Worm (Caenorhabditis elegans) whole organism, young adult: ENCODE results near the gene ZK757.1.

Experiments
- cebp-2 ChIP-seq: fragments of 200-800 bp; sonication (Bioruptor generic); IDR thresholded peaks from 2 replicates; pipeline ENCODE4 v1.3.6; 2022; ENCODE audit warnings: missing genetic modification characterization, missing compliant biosample characterization
- ceh-79 ChIP-seq: sonication (generic microtip); optimal IDR thresholded peaks from 2 replicates; lab custom pipeline; 2017; ENCODE audit warnings: mild to moderate bottlenecking, missing genetic modification characterization, missing compliant biosample characterization
- dpl-1 ChIP-seq: fragments of 150-350 bp; optimal IDR thresholded peaks from 2 replicates; lab custom pipeline; 2014; ENCODE audit warnings: missing biosample characterization, missing genetic modification reagents, missing genetic modification characterization
- ets-4 ChIP-seq: fragments of 200-800 bp; sonication (Bioruptor generic); optimal IDR thresholded peaks from 2 replicates; lab custom pipeline; 2018; ENCODE audit warnings: mild to moderate bottlenecking, missing genetic modification characterization, missing compliant biosample characterization
- lag-1 ChIP-seq: fragments of 200-800 bp; sonication (Bioruptor generic); IDR thresholded peaks from 2 replicates; pipeline ENCODE4 v1.3.6; 2022; ENCODE audit warnings: missing genetic modification reagents, missing genetic modification characterization, missing compliant biosample characterization
- madf-8 ChIP-seq: fragments of 200-800 bp; sonication (Bioruptor generic); conservative IDR thresholded peaks from 2 replicates; pipeline ENCODE4 v1.3.6; 2022; ENCODE audit warnings: missing genetic modification reagents, missing genetic modification characterization, missing compliant biosample characterization
- nfya-1 ChIP-seq: sonication (generic microtip); optimal IDR thresholded peaks from 2 replicates; lab custom pipeline; 2017; ENCODE audit warnings: antibody characterized with exemption, missing compliant biosample characterization, missing genetic modification characterization, borderline replicate concordance; ENCODE audit not compliant: insufficient read depth
- nfya-2 ChIP-seq: fragments of 200-800 bp; sonication (Bioruptor generic); IDR thresholded peaks from 2 replicates; pipeline ENCODE4 v1.3.6; 2022; ENCODE audit warnings: missing genetic modification reagents, missing genetic modification characterization, missing compliant biosample characterization
- sea-2 ChIP-seq: fragments of 200-800 bp; sonication (Bioruptor generic); IDR thresholded peaks from 2 replicates; pipeline ENCODE4 v1.3.6; 2022; ENCODE audit warnings: missing genetic modification characterization, missing compliant biosample characterization
- snpc-3.4 ChIP-seq: sonication (generic microtip); optimal IDR thresholded peaks from 2 replicates; lab custom pipeline; 2017; ENCODE audit warnings: missing genetic modification characterization, mild to moderate bottlenecking, missing compliant biosample characterization, antibody characterized with exemption, moderate library complexity, missing genotype, missing genetic modification reagents
- tbx-9 ChIP-seq: sonication (generic microtip); optimal IDR thresholded peaks from 2 replicates; lab custom pipeline; 2016; ENCODE audit warnings: borderline replicate concordance, missing genetic modification characterization, inconsistent platforms, missing compliant biosample characterization
- unc-62 ChIP-seq: fragments of 150-350 bp; optimal IDR thresholded peaks from 2 replicates; lab custom pipeline; 2014; ENCODE audit warnings: missing biosample characterization, missing genetic modification reagents, missing genetic modification characterization

DNA sequence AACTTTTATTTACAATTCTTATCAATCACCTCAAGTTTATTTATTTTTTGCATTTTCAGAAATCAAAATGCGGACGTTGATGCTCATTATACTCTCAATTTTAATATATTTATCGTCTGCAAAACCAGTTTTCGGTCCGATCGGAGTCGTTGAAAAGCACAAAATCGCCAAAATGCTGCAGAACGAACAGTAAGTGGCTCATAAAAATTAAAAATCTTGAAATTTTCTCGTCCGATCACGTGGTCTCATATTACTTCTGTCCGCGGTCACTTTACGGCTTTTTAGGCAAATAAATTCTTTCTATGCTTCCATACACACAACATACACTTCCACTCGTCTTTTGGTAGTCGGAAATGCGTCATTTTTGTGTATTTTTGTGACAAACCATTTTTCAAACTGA is 27.2 kb downstream of the ZK757.1 start, which contains the start of gene K11H3.5:
- no peak for TF ChIP-seq ets-4 (GFP tag; lab: Kevin White, UChicago)
- no peak for TF ChIP-seq nfya-1
- no peak for TF ChIP-seq dpl-1 (GFP tag; lab: Kevin White, UChicago)
- no peak for TF ChIP-seq sea-2 (GFP tag; lab: Robert Waterston, UW)
- no peak for TF ChIP-seq ceh-79 (tag; lab: Kevin White, UChicago)
- no peak for TF ChIP-seq madf-8 (GFP tag; lab: Robert Waterston, UW)
- TF ChIP-seq cebp-2: no peak
- TF ChIP-seq unc-62: no peak
- no peak for TF ChIP-seq nfya-2 (GFP tag; lab: Robert Waterston, UW)
- no peak for TF ChIP-seq lag-1 (GFP tag; lab: Robert Waterston, UW)
- TF ChIP-seq tbx-9 (tag; lab: Kevin White, UChicago): no peak
- no peak for TF ChIP-seq snpc-3.4 (tag; lab: Kevin White, UChicago)
